Worm (Caenorhabditis elegans) whole organism, L1 larva: ENCODE results near the gene str-231.

Source experiments
- C04F5.9 ChIP-seq: sonication (generic microtip); optimal IDR thresholded peaks from 2 replicates; lab custom pipeline; 2016; ENCODE audit warnings: missing genetic modification characterization, missing compliant biosample characterization
- aly-2 ChIP-seq: fragments of 150-350 bp; optimal IDR thresholded peaks from 2 replicates; lab custom pipeline; 2014; ENCODE audit warnings: missing biosample characterization, missing genetic modification characterization
- ama-1 ChIP-seq: fragments of 150-350 bp; optimal IDR thresholded peaks from 2 replicates; lab custom pipeline; 2014
- ceh-88 ChIP-seq: fragments of 200-800 bp; sonication (Bioruptor generic); IDR thresholded peaks from 2 replicates; pipeline ENCODE4 v1.3.6; 2022; ENCODE audit warnings: missing genetic modification characterization, missing compliant biosample characterization
- ceh-90 ChIP-seq: sonication (generic microtip); optimal IDR thresholded peaks from 2 replicates; lab custom pipeline; 2016; ENCODE audit warnings: missing genetic modification characterization, missing compliant biosample characterization
- ces-1 ChIP-seq: fragments of 150-350 bp; optimal IDR thresholded peaks from 2 replicates; lab custom pipeline; 2014; ENCODE audit warnings: missing biosample characterization, missing genetic modification reagents, missing genetic modification characterization
- dpl-1 ChIP-seq, 3 experiments: fragments of 150-350 bp in 2 of 3; sonication (generic microtip) in 1 of 3; optimal IDR thresholded peaks; 2 replicates each; lab custom pipeline; 2014 to 2017; ENCODE audit warnings: missing biosample characterization in 3 of 3, missing genetic modification characterization in 3 of 3, missing genetic modification reagents in 3 of 3
- dsc-1 ChIP-seq: sonication (generic microtip); optimal IDR thresholded peaks from 2 replicates; lab custom pipeline; 2016; ENCODE audit warnings: mild to moderate bottlenecking, missing genetic modification characterization, missing compliant biosample characterization
- efl-1 ChIP-seq, 4 experiments: fragments of 150-350 bp; optimal IDR thresholded peaks in 3 of 4; peaks in 1 of 4; 1 replicate in 1 of 4; 2 replicates in 3 of 4; lab custom pipeline; 2014; ENCODE audit warnings: missing biosample characterization in 2 of 4, missing genetic modification characterization in 2 of 4, missing genetic modification reagents in 2 of 4
- efl-3 ChIP-seq: fragments of 200-800 bp; sonication (Bioruptor generic); optimal IDR thresholded peaks from 2 replicates; lab custom pipeline; 2018; ENCODE audit warnings: mild to moderate bottlenecking, missing genetic modification characterization, missing compliant biosample characterization
- egl-13 ChIP-seq: sonication (generic microtip); optimal IDR thresholded peaks from 2 replicates; lab custom pipeline; 2016; ENCODE audit warnings: missing genotype, missing genetic modification reagents, missing genetic modification characterization, missing compliant biosample characterization
- egl-27 ChIP-seq, 2 experiments: fragments of 150-350 bp in 1 of 2; sonication (generic microtip); optimal IDR thresholded peaks; 3 replicates each; lab custom pipeline; 2017 to 2018; ENCODE audit warnings: missing biosample characterization in 2 of 2, missing genetic modification characterization in 2 of 2, missing genetic modification reagents in 2 of 2
- fkh-10 ChIP-seq: sonication (generic microtip); optimal IDR thresholded peaks from 2 replicates; lab custom pipeline; 2017; ENCODE audit warnings: missing biosample characterization, missing genetic modification reagents, missing genetic modification characterization
- fkh-4 ChIP-seq: sonication (generic microtip); optimal IDR thresholded peaks from 2 replicates; lab custom pipeline; 2016; ENCODE audit warnings: missing compliant biosample characterization, missing genetic modification characterization, borderline replicate concordance
- grh-1 ChIP-seq: fragments of 200-800 bp; sonication (Bioruptor generic); IDR thresholded peaks from 2 replicates; pipeline ENCODE4 v1.3.6; 2022; ENCODE audit warnings: missing genetic modification reagents, missing genetic modification characterization, missing compliant biosample characterization
- irx-1 ChIP-seq: sonication (generic microtip); optimal IDR thresholded peaks from 2 replicates; lab custom pipeline; 2016; ENCODE audit warnings: missing genetic modification characterization, missing compliant biosample characterization
- isw-1 ChIP-seq: fragments of 200-800 bp; sonication (Bioruptor generic); IDR thresholded peaks from 2 replicates; pipeline ENCODE4 v1.3.6; 2022; ENCODE audit warnings: missing genetic modification characterization, missing compliant biosample characterization
- lin-13 ChIP-seq: fragments of 150-350 bp; optimal IDR thresholded peaks from 2 replicates; lab custom pipeline; 2014; ENCODE audit warnings: missing biosample characterization, missing genetic modification reagents, missing genetic modification characterization
- lin-14 ChIP-seq: fragments of 200-800 bp; sonication (Bioruptor generic); optimal IDR thresholded peaks from 2 replicates; lab custom pipeline; 2018; ENCODE audit warnings: mild to moderate bottlenecking, missing genetic modification characterization, moderate library complexity, missing compliant biosample characterization
- lin-15B ChIP-seq: fragments of 150-350 bp; sonication (generic microtip); optimal IDR thresholded peaks from 3 replicates; lab custom pipeline; 2014; ENCODE audit warnings: missing biosample characterization, missing genetic modification characterization
- lin-39 ChIP-seq: fragments of 150-350 bp; optimal IDR thresholded peaks from 2 replicates; lab custom pipeline; 2014; ENCODE audit warnings: missing biosample characterization, missing genetic modification reagents, missing genetic modification characterization
- lsy-2 ChIP-seq, 2 experiments: fragments of 150-350 bp; optimal IDR thresholded peaks; 2 replicates each; lab custom pipeline; 2014; ENCODE audit warnings: missing biosample characterization in 2 of 2, missing genetic modification characterization in 2 of 2
- mab-9 ChIP-seq: fragments of 200-800 bp; sonication (Bioruptor generic); IDR thresholded peaks from 2 replicates; pipeline ENCODE4 v1.3.6; 2022; ENCODE audit warnings: missing genetic modification reagents, missing genetic modification characterization, missing compliant biosample characterization
- mep-1 ChIP-seq: fragments of 150-350 bp; optimal IDR thresholded peaks from 2 replicates; lab custom pipeline; 2014; ENCODE audit warnings: missing biosample characterization, missing genetic modification characterization
- nhr-11 ChIP-seq: fragments of 150-350 bp; optimal IDR thresholded peaks from 2 replicates; lab custom pipeline; 2014; ENCODE audit warnings: missing biosample characterization, missing genetic modification characterization
- nhr-12 ChIP-seq: sonication (generic microtip); optimal IDR thresholded peaks from 2 replicates; lab custom pipeline; 2017; ENCODE audit warnings: missing biosample characterization, missing genetic modification characterization
- nhr-20 ChIP-seq: sonication (generic microtip); optimal IDR thresholded peaks from 2 replicates; lab custom pipeline; 2016; ENCODE audit warnings: mild to moderate bottlenecking, missing genetic modification characterization, missing compliant biosample characterization
- nhr-28 ChIP-seq: fragments of 150-350 bp; optimal IDR thresholded peaks from 2 replicates; lab custom pipeline; 2014; ENCODE audit warnings: missing biosample characterization, missing genetic modification characterization
- nhr-47 ChIP-seq: sonication (generic microtip); optimal IDR thresholded peaks from 2 replicates; lab custom pipeline; 2016; ENCODE audit warnings: mild to moderate bottlenecking, missing genetic modification characterization, moderate library complexity, missing compliant biosample characterization
- nhr-71 ChIP-seq: sonication (generic microtip); optimal IDR thresholded peaks from 2 replicates; lab custom pipeline; 2016; ENCODE audit warnings: mild to moderate bottlenecking, missing genetic modification characterization, moderate library complexity, missing compliant biosample characterization
- nhr-84 ChIP-seq: sonication (generic microtip); optimal IDR thresholded peaks from 2 replicates; lab custom pipeline; 2017; ENCODE audit warnings: missing biosample characterization, missing genetic modification characterization
- nhr-85 ChIP-seq: sonication (generic microtip); peaks from one replicate; lab custom pipeline; 2016; ENCODE audit warnings: missing genetic modification characterization, inconsistent platforms, missing compliant biosample characterization
- nhr-90 ChIP-seq: sonication (generic microtip); optimal IDR thresholded peaks from 2 replicates; lab custom pipeline; 2016; ENCODE audit warnings: mild to moderate bottlenecking, missing genetic modification characterization, missing compliant biosample characterization; ENCODE audit not compliant: poor library complexity
- pag-3 ChIP-seq: sonication (generic microtip); optimal IDR thresholded peaks from 2 replicates; lab custom pipeline; 2017; ENCODE audit warnings: missing genetic modification characterization, mild to moderate bottlenecking, missing compliant biosample characterization, antibody characterized with exemption, borderline replicate concordance; ENCODE audit not compliant: insufficient read depth
- pqm-1 ChIP-seq: sonication (generic microtip); optimal IDR thresholded peaks from 3 replicates; lab custom pipeline; 2017; ENCODE audit warnings: missing biosample characterization, missing genetic modification characterization
- snpc-4 ChIP-seq: fragments of 150-350 bp; optimal IDR thresholded peaks from 2 replicates; lab custom pipeline; 2014; ENCODE audit warnings: missing biosample characterization, missing genetic modification characterization
- sup-37 ChIP-seq: fragments of 200-800 bp; sonication (Bioruptor generic); optimal IDR thresholded peaks from 2 replicates; lab custom pipeline; 2018; ENCODE audit warnings: mild to moderate bottlenecking, missing genetic modification characterization, missing compliant biosample characterization
- unc-130 ChIP-seq: fragments of 150-350 bp; optimal IDR thresholded peaks from 2 replicates; lab custom pipeline; 2017; ENCODE audit warnings: missing biosample characterization, missing genetic modification characterization, inconsistent platforms
- unc-62 ChIP-seq: fragments of 150-350 bp; optimal IDR thresholded peaks from 2 replicates; lab custom pipeline; 2014; ENCODE audit warnings: missing biosample characterization, missing genetic modification reagents, missing genetic modification characterization
- unc-86 ChIP-seq: sonication (generic microtip); optimal IDR thresholded peaks from 2 replicates; lab custom pipeline; 2016; ENCODE audit warnings: missing genetic modification characterization, missing compliant biosample characterization
- unc-98 ChIP-seq: fragments of 200-800 bp; sonication (Bioruptor generic); IDR thresholded peaks from 2 replicates; pipeline ENCODE4 v1.3.6; 2022; ENCODE audit warnings: missing genetic modification characterization, missing compliant biosample characterization
- xbp-1 ChIP-seq: sonication (generic microtip); optimal IDR thresholded peaks from 2 replicates; lab custom pipeline; 2016; ENCODE audit warnings: missing genetic modification characterization, missing compliant biosample characterization
- zip-4 ChIP-seq: fragments of 200-800 bp; sonication (Bioruptor generic); optimal IDR thresholded peaks from 2 replicates; lab custom pipeline; 2018; ENCODE audit warnings: mild to moderate bottlenecking, missing genetic modification characterization, moderate library complexity, missing compliant biosample characterization
- ztf-11 ChIP-seq, 2 experiments: sonication (generic microtip); optimal IDR thresholded peaks; 2 replicates each; lab custom pipeline; 2016 to 2017; ENCODE audit warnings: missing genetic modification characterization in 2 of 2, missing biosample characterization in 1 of 2, missing compliant biosample characterization in 1 of 2

Gene str-231

DNA sequence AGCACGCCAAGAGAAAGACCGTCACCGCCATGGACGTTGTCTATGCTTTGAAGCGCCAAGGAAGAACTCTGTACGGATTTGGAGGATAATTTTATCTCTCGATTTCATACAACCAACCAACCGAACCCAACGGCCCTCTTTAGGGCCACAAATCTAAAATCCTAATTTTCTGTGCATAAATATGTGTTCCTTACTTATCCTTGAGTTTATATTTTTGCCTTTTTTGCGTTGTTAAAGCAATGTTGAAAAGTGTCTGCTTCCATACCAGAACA lies 35.3 kb upstream of the str-231 start:
- TF ChIP-seq snpc-4 (no peak), dsc-1 (tag; lab: Kevin White, UChicago) (no peak), efl-3 (GFP tag; lab: Kevin White, UChicago) (no peak), nhr-11 (tag; lab: Kevin White, UChicago) (no peak), egl-13 (no peak), nhr-90 (tag; lab: Kevin White, UChicago) (no peak), nhr-85 (tag; lab: Kevin White, UChicago) (no peak), ztf-11 (tag; optimal IDR thresholded peaks at IDR 0.05; lab: Kevin White, UChicago) (no peak), unc-62 (GFP tag; lab: Kevin White, UChicago) (no peak), sup-37 (no peak), pqm-1 (no peak), nhr-84 (no peak), nhr-20 (tag; lab: Kevin White, UChicago) (no peak), pag-3 (tag; lab: Kevin White, UChicago) (no peak), mep-1 (no peak), unc-86 (tag; lab: Kevin White, UChicago) (no peak), aly-2 (no peak), mab-9 (GFP tag; lab: Robert Waterston, UW) (no peak)

DNA sequence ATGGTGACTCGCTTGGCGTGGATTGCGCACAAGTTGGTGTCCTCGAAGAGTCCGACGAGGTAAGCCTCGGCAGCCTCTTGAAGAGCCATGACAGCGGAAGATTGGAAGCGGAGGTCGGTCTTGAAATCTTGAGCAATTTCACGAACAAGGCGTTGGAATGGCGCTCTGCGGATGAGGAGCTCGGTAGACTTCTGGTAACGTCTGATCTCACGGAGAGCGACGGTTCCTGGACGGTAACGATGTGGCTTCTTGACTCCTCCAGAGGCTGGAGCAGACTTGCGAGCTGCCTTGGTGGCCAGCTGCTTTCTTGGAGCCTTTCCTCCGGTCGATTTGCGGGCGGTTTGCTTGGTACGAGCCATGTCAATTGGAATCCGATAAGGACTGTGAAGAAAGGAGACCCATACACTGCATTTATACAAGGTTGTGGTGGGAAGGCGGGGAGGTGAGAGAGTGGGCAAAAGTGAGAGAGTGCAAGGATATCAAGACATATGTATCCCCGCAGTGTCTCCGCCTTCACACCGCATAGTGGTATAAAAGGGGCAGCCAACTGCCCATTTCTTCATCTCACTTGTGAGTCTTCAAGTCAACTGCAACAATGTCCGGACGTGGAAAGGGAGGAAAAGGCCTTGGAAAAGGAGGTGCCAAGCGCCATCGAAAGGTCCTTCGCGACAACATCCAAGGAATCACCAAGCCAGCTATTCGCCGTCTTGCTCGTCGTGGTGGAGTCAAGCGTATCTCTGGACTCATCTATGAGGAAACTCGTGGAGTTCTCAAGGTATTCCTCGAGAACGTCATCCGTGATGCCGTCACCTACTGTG lies 34.7 kb upstream of the str-231 start, which contains the start of the genes his-2 and his-1:
TSS of gene his-2 (minus strand) at position 359 of the 818 bp plus-strand sequence.
TSS of gene his-1 (plus strand) at position 596 of the 818 bp plus-strand sequence.
- TF ChIP-seq nhr-47 (peak; percentile 11), nhr-85 (tag; lab: Kevin White, UChicago) (peak; percentile 74), ztf-11 (tag; optimal IDR thresholded peaks at IDR 0.05; lab: Kevin White, UChicago) (peak in 1 of 2 experiments; percentile 63), lin-14 (peak; percentile 11)
- TF ChIP-seq, all 84 proteins: peak for 4; not testable (repeated sequence) for 80

DNA sequence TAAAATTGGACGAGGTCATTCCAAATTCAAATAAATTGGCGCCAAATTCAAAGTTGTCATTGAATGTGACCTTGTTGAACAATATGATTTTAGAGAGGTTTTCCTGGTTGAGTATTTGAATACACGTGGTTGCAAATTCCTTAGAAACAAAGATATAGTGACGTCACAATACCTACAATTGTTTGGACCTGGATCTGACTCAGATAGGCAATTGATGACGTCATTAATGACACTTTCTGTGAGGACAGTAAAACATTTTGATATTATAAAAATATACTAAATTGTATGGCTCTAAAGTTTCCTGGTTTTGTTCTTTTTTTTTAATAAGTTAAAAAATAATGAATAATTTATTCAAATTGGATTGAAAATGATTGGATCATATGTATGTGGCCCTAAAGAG lies 34.0 kb upstream of the str-231 start:
- TF ChIP-seq fkh-4 (tag; lab: Kevin White, UChicago), result no peak
- TF ChIP-seq grh-1 (GFP tag; lab: Robert Waterston, UW), result no peak
- TF ChIP-seq ces-1 (GFP tag; lab: Kevin White, UChicago), result no peak
- no peak for TF ChIP-seq nhr-28
- no peak for TF ChIP-seq isw-1 (GFP tag; lab: Robert Waterston, UW)
- TF ChIP-seq ceh-90 (tag; lab: Kevin White, UChicago), result no peak
- peak; percentile 3 for TF ChIP-seq lin-14
- TF ChIP-seq egl-27 (tag; optimal IDR thresholded peaks at IDR 0.05; lab: Kevin White, UChicago), result no peak
- no peak for TF ChIP-seq fkh-10
- peak; percentile 23 for TF ChIP-seq nhr-71 (tag; lab: Kevin White, UChicago)
- peak in 1 of 2 experiments; percentile 10 for TF ChIP-seq efl-1 (optimal IDR thresholded peaks at IDR 0.05; lab: Kevin White, UChicago)
- no peak for TF ChIP-seq efl-1 (GFP tag; optimal IDR thresholded peaks at IDR 0.05 in 1 of 2; lab: Kevin White, UChicago)
- no peak for TF ChIP-seq C04F5.9
- no peak for TF ChIP-seq ama-1 (lab: Kevin White, UChicago)
- no peak for TF ChIP-seq nhr-47
- TF ChIP-seq dpl-1 (GFP tag; optimal IDR thresholded peaks at IDR 0.05; lab: Kevin White, UChicago), result peak; percentile 18 to 35 (median 19)
- TF ChIP-seq nhr-85 (tag; lab: Kevin White, UChicago), result peak; percentile 80
- peak in 1 of 2 experiments; percentile 19 for TF ChIP-seq lsy-2 (tag; optimal IDR thresholded peaks at IDR 0.05; lab: Kevin White, UChicago)
- no peak for TF ChIP-seq unc-98 (GFP tag; lab: Robert Waterston, UW)
- TF ChIP-seq nhr-12 (tag; lab: Kevin White, UChicago), result no peak
- TF ChIP-seq lin-39 (tag; lab: Kevin White, UChicago), result no peak
- no peak for TF ChIP-seq zip-4 (GFP tag; lab: Kevin White, UChicago)
- TF ChIP-seq unc-130 (tag; lab: Kevin White, UChicago), result no peak
- no peak for TF ChIP-seq lin-13 (GFP tag; lab: Kevin White, UChicago)
- TF ChIP-seq mep-1, result peak; percentile 1
- no peak for TF ChIP-seq lin-15B
- peak; percentile 23 for TF ChIP-seq xbp-1 (tag; lab: Kevin White, UChicago)
- no peak for TF ChIP-seq irx-1 (tag; lab: Kevin White, UChicago)
- no peak for TF ChIP-seq ceh-88 (GFP tag; lab: Robert Waterston, UW)
- TF ChIP-seq nhr-90 (tag; lab: Kevin White, UChicago), result peak; percentile 2
- TF ChIP-seq, all 84 proteins: peak for 9
